Fruit fly (Drosophila melanogaster): ENCODE results near the gene CG13398.

The CG13398 gene

dm6 chr2L:8362273-8362954 is 52.6 kb downstream of the CG13398 start, which contains the start of gene CG7627 (continued):
- TF ChIP-seq CG11696 (GFP tag; IDR thresholded peaks at IDR 0.05) (0 out of 2 replicates have a peak, but pooled peaks have one; percentile 34), gcm (GFP tag; optimal IDR thresholded peaks at IDR 0.05) (peak; percentile 48), caup (GFP tag; optimal IDR thresholded peaks at IDR 0.05; ENCODE audit: severe bottlenecking) (peak; percentile 73), Blimp-1 (GFP tag; optimal IDR thresholded peaks at IDR 0.05) (peak; percentile 66), Mad (GFP tag; optimal IDR thresholded peaks at IDR 0.05) (no peak), CG6689 (GFP tag; IDR thresholded peaks at IDR 0.05) (peak; percentile 75), chif (GFP tag; optimal IDR thresholded peaks at IDR 0.05) (peak; percentile 56 to 76), CG17385 (GFP tag; optimal IDR thresholded peaks at IDR 0.05) (peak; percentile 68), CG6854 (GFP tag; optimal IDR thresholded peaks at IDR 0.05) (peak; percentile 60), CG10366 (GFP tag; IDR thresholded peaks at IDR 0.05) (peak; percentile 73), Fer3 (tag; optimal IDR thresholded peaks at IDR 0.05) (peak; percentile 82), C15 (GFP tag; IDR thresholded peaks at IDR 0.05) (0 out of 3 replicates have a peak, but pooled peaks have one; percentile 52), Six4 (GFP tag; optimal IDR thresholded peaks at IDR 0.05) (peak; percentile 59), knrl (GFP tag; IDR thresholded peaks at IDR 0.05; ENCODE audit: partially characterized antibody) (no peak), CG1529 (GFP tag; optimal IDR thresholded peaks at IDR 0.05) (peak; percentile 20), tin (GFP tag; optimal IDR thresholded peaks at IDR 0.05) (peak; percentile 68), phol (tag; optimal IDR thresholded peaks at IDR 0.05) (peak; percentile 70), Opbp (GFP tag; IDR thresholded peaks at IDR 0.05; ENCODE audit: partially characterized antibody) (no peak), Sry-β (GFP tag; optimal IDR thresholded peaks at IDR 0.05) (no peak), Gug (GFP tag; IDR thresholded peaks at IDR 0.05) (peak; percentile 86), CG6765 (GFP tag; optimal IDR thresholded peaks at IDR 0.05) (peak; percentile 67), CG18619 (GFP tag; optimal IDR thresholded peaks at IDR 0.05) (peak; percentile 71), org-1 (GFP tag; optimal IDR thresholded peaks at IDR 0.05) (peak; percentile 59), pan (optimal IDR thresholded peaks at IDR 0.05) (no peak), pan (GFP tag; optimal IDR thresholded peaks at IDR 0.05 in 1 of 2, IDR thresholded peaks at IDR 0.05 in 1 of 2) (peak in 1 of 2 experiments; percentile 83), CG18262 (tag; optimal IDR thresholded peaks at IDR 0.05) (peak; percentile 74), CG2120 (GFP tag; optimal IDR thresholded peaks at IDR 0.05) (peak; percentile 89), CG10543 (GFP tag; optimal IDR thresholded peaks at IDR 0.05) (peak; percentile 87), slp2 (GFP tag; optimal IDR thresholded peaks at IDR 0.05) (peak; percentile 12), CG4707 (GFP tag; optimal IDR thresholded peaks at IDR 0.05) (peak; percentile 37), CG10462 (GFP tag; optimal IDR thresholded peaks at IDR 0.05) (peak; percentile 45), dati (GFP tag; IDR thresholded peaks at IDR 0.05) (peak; percentile 61; the same call in 1 of the 2 replicates), CG10654 (GFP tag; optimal IDR thresholded peaks at IDR 0.05) (peak; percentile 50), CG3163 (GFP tag; optimal IDR thresholded peaks at IDR 0.05) (peak; percentile 40), CG10274 (GFP tag; optimal IDR thresholded peaks at IDR 0.05) (no peak), CTCF (GFP tag; optimal IDR thresholded peaks at IDR 0.05) (no peak), CG16779 (GFP tag; IDR thresholded peaks at IDR 0.05) (0 out of 2 replicates have a peak, but pooled peaks have one; percentile 34), CG11247 (GFP tag; IDR thresholded peaks at IDR 0.05) (peak; percentile 88), CG13287 (GFP tag; IDR thresholded peaks at IDR 0.05; ENCODE audit: partially characterized antibody) (peak; percentile 27; the same call in 1 of the 2 replicates), sug (tag; optimal IDR thresholded peaks at IDR 0.05) (peak; percentile 55), disco-r (GFP tag; optimal IDR thresholded peaks at IDR 0.05) (peak; percentile 74), CG14667 (GFP tag; IDR thresholded peaks at IDR 0.05) (peak; percentile 82; the same call in 1 of the 2 replicates), gce (GFP tag; IDR thresholded peaks at IDR 0.05) (peak; percentile 31; the same call in 1 of the 3 replicates), CG6254 (GFP tag; optimal IDR thresholded peaks at IDR 0.05) (peak; percentile 12), amos (GFP tag; IDR thresholded peaks at IDR 0.05; ENCODE audit: partially characterized antibody) (peak; percentile 27; the same call in 1 of the 2 replicates), trem (tag; optimal IDR thresholded peaks at IDR 0.05) (peak; percentile 25), Deaf1 (tag; optimal IDR thresholded peaks at IDR 0.05) (peak; percentile 97), CG30403 (GFP tag; optimal IDR thresholded peaks at IDR 0.05) (peak; percentile 83), fd96Cb (tag; optimal IDR thresholded peaks at IDR 0.05) (peak; percentile 68)

All from whole organism, embryonic.